Fruit fly (Drosophila melanogaster) whole organism, embryonic: ENCODE results near the gene ksr.

Source experiments
- Adf1 ChIP-seq: fragments of 200-800 bp; sonication (Bioruptor generic); IDR thresholded peaks from 2 replicates; pipeline ENCODE4 v1.3.6; 2022; ENCODE audit warnings: missing biosample characterization, missing genetic modification characterization
- Bdp1 ChIP-seq: fragments of 200-800 bp; sonication (Bioruptor generic); optimal IDR thresholded peaks from 3 replicates; lab custom pipeline; 2016; ENCODE audit warnings: missing biosample characterization, missing genetic modification characterization
- CG10565 ChIP-seq: fragments of 200-800 bp; sonication (Bioruptor generic); optimal IDR thresholded peaks from 3 replicates; lab custom pipeline; 2016; ENCODE audit warnings: missing biosample characterization, mild to moderate bottlenecking, missing genetic modification characterization
- CG11247 ChIP-seq: fragments of 200-800 bp; sonication (Bioruptor generic); IDR thresholded peaks from 2 replicates; pipeline ENCODE4 v1.3.6; 2022; ENCODE audit warnings: missing biosample characterization, missing genetic modification characterization
- CG12071 ChIP-seq: fragments of 200-800 bp; sonication (Bioruptor generic); optimal IDR thresholded peaks from 3 replicates; lab custom pipeline; 2018; ENCODE audit warnings: missing biosample characterization, mild to moderate bottlenecking, missing genetic modification characterization
- CG12391 ChIP-seq: fragments of 200-800 bp; sonication (Bioruptor generic); optimal IDR thresholded peaks from 3 replicates; lab custom pipeline; 2018; ENCODE audit warnings: missing biosample characterization, mild to moderate bottlenecking, missing genetic modification characterization, moderate library complexity
- CG13424 ChIP-seq: fragments of 200-800 bp; sonication (Bioruptor generic); optimal IDR thresholded peaks from 2 replicates; lab custom pipeline; 2019; ENCODE audit warnings: missing biosample characterization, mild to moderate bottlenecking, missing genetic modification characterization, moderate library complexity
- CG15011 ChIP-seq: fragments of 200-800 bp; sonication (Bioruptor generic); optimal IDR thresholded peaks from 3 replicates; lab custom pipeline; 2018; ENCODE audit warnings: missing biosample characterization, mild to moderate bottlenecking, missing genetic modification characterization
- CG15696 ChIP-seq: fragments of 200-800 bp; sonication (Bioruptor generic); optimal IDR thresholded peaks from 2 replicates; lab custom pipeline; 2019; ENCODE audit warnings: missing biosample characterization, mild to moderate bottlenecking, missing genetic modification characterization, moderate library complexity
- CG16815 ChIP-seq: fragments of 200-800 bp; sonication (Bioruptor generic); optimal IDR thresholded peaks from 3 replicates; lab custom pipeline; 2017; ENCODE audit warnings: missing biosample characterization, mild to moderate bottlenecking, missing genetic modification characterization
- CG17912 ChIP-seq: fragments of 200-800 bp; sonication (Bioruptor generic); optimal IDR thresholded peaks from 2 replicates; lab custom pipeline; 2018; ENCODE audit warnings: missing biosample characterization, mild to moderate bottlenecking, missing genetic modification characterization
- CG2678 ChIP-seq: fragments of 200-800 bp; sonication (Bioruptor generic); optimal IDR thresholded peaks from 3 replicates; lab custom pipeline; 2019; ENCODE audit warnings: missing biosample characterization, mild to moderate bottlenecking, missing genetic modification characterization, moderate library complexity
- CG31365 ChIP-seq: fragments of 200-800 bp; sonication (Bioruptor generic); optimal IDR thresholded peaks from 2 replicates; lab custom pipeline; 2018; ENCODE audit warnings: missing biosample characterization, mild to moderate bottlenecking, missing genetic modification characterization
- CG3838 ChIP-seq: fragments of 200-800 bp; sonication (Bioruptor generic); optimal IDR thresholded peaks from 3 replicates; lab custom pipeline; 2016; ENCODE audit warnings: missing biosample characterization, missing genetic modification characterization
- CG4707 ChIP-seq: fragments of 200-800 bp; sonication (Bioruptor generic); optimal IDR thresholded peaks from 2 replicates; lab custom pipeline; 2018; ENCODE audit warnings: missing biosample characterization, mild to moderate bottlenecking, missing genetic modification characterization, moderate library complexity
- CG8089 ChIP-seq: fragments of 200-800 bp; sonication (Bioruptor generic); optimal IDR thresholded peaks from 3 replicates; lab custom pipeline; 2016; ENCODE audit warnings: missing biosample characterization, missing genetic modification characterization
- CG9215 ChIP-seq: fragments of 200-800 bp; sonication (Bioruptor generic); IDR thresholded peaks from 2 replicates; pipeline ENCODE4 v1.3.6; 2022; ENCODE audit warnings: missing biosample characterization, missing genetic modification characterization
- CG9437 ChIP-seq: fragments of 200-800 bp; sonication (Bioruptor generic); optimal IDR thresholded peaks from 2 replicates; lab custom pipeline; 2018; ENCODE audit warnings: missing biosample characterization, mild to moderate bottlenecking, missing genetic modification characterization
- Dad ChIP-seq: fragments of 200-800 bp; sonication (Bioruptor generic); optimal IDR thresholded peaks from 3 replicates; lab custom pipeline; 2016; ENCODE audit warnings: missing biosample characterization, missing genetic modification characterization
- Dll ChIP-seq: fragments of 200-800 bp; sonication (Bioruptor generic); IDR thresholded peaks from 4 replicates; pipeline ENCODE4 v1.3.6; 2022; ENCODE audit warnings: missing biosample characterization, missing genetic modification characterization; ENCODE audit not compliant: partially characterized antibody
- Fer1 ChIP-seq: fragments of 200-800 bp; sonication (Bioruptor generic); optimal IDR thresholded peaks from 2 replicates; lab custom pipeline; 2017; ENCODE audit warnings: missing biosample characterization, mild to moderate bottlenecking, missing genetic modification characterization
- H15 ChIP-seq: fragments of 200-800 bp; sonication (Bioruptor generic); IDR thresholded peaks from 3 replicates; pipeline ENCODE4 v1.3.6; 2022; ENCODE audit warnings: missing biosample characterization, missing genetic modification characterization
- Jarid2 ChIP-seq: fragments of 200-800 bp; sonication (Bioruptor generic); optimal IDR thresholded peaks from 3 replicates; lab custom pipeline; 2017; ENCODE audit warnings: mild to moderate bottlenecking, missing biosample characterization, missing genetic modification reagents, missing genetic modification characterization
- Lhr ChIP-seq: fragments of 200-800 bp; sonication (Bioruptor generic); optimal IDR thresholded peaks from 3 replicates; lab custom pipeline; 2017; ENCODE audit warnings: mild to moderate bottlenecking, missing biosample characterization, missing genetic modification reagents, missing genetic modification characterization
- Mad ChIP-seq: fragments of 200-800 bp; sonication (Bioruptor generic); optimal IDR thresholded peaks from 2 replicates; lab custom pipeline; 2016; ENCODE audit warnings: missing biosample characterization, missing genetic modification characterization
- Mes4 ChIP-seq: fragments of 200-800 bp; sonication (Bioruptor generic); optimal IDR thresholded peaks from 2 replicates; lab custom pipeline; 2016; ENCODE audit warnings: missing biosample characterization, missing genetic modification characterization
- NC2α ChIP-seq: fragments of 200-800 bp; sonication (Bioruptor generic); optimal IDR thresholded peaks from 2 replicates; lab custom pipeline; 2016; ENCODE audit warnings: missing biosample characterization, missing genetic modification characterization
- NFAT ChIP-seq: fragments of 200-800 bp; sonication (Bioruptor generic); IDR thresholded peaks from 2 replicates; pipeline ENCODE4 v1.3.6; 2022; ENCODE audit warnings: missing biosample characterization, missing genetic modification characterization
- Nf-YA ChIP-seq: fragments of 200-800 bp; sonication (Bioruptor generic); IDR thresholded peaks from 2 replicates; pipeline ENCODE4 v1.3.6; 2022; ENCODE audit warnings: missing biosample characterization, missing genetic modification characterization
- PHDP ChIP-seq: fragments of 200-800 bp; sonication (Bioruptor generic); optimal IDR thresholded peaks from 3 replicates; lab custom pipeline; 2018; ENCODE audit warnings: missing biosample characterization, mild to moderate bottlenecking, missing genetic modification characterization, moderate library complexity
- Six4 ChIP-seq: fragments of 200-800 bp; sonication (Bioruptor generic); optimal IDR thresholded peaks from 2 replicates; lab custom pipeline; 2016; ENCODE audit warnings: missing biosample characterization, missing genetic modification characterization
- ab ChIP-seq: fragments of 200-800 bp; sonication (Bioruptor generic); optimal IDR thresholded peaks from 2 replicates; lab custom pipeline; 2016; ENCODE audit warnings: missing biosample characterization, missing genetic modification characterization
- ato ChIP-seq: fragments of 200-800 bp; sonication (Bioruptor generic); IDR thresholded peaks from 2 replicates; pipeline ENCODE4 v1.3.6; 2022; ENCODE audit warnings: missing biosample characterization, missing genetic modification characterization; ENCODE audit not compliant: partially characterized antibody
- br ChIP-seq: fragments of >200 bp; optimal IDR thresholded peaks from 2 replicates; lab custom pipeline; 2017
- disco-r ChIP-seq: fragments of 200-800 bp; sonication (Bioruptor generic); optimal IDR thresholded peaks from 2 replicates; lab custom pipeline; 2016; ENCODE audit warnings: missing biosample characterization, missing genetic modification characterization
- dm ChIP-seq: fragments of 200-800 bp; sonication (Bioruptor generic); optimal IDR thresholded peaks from 3 replicates; lab custom pipeline; 2016; ENCODE audit warnings: missing biosample characterization, missing genetic modification characterization
- ewg ChIP-seq: fragments of 200-800 bp; sonication (Bioruptor generic); optimal IDR thresholded peaks from 3 replicates; lab custom pipeline; 2017; ENCODE audit warnings: mild to moderate bottlenecking, missing biosample characterization, missing genetic modification reagents, missing genetic modification characterization
- eyg ChIP-seq: fragments of 200-800 bp; sonication (Bioruptor generic); optimal IDR thresholded peaks from 3 replicates; lab custom pipeline; 2016; ENCODE audit warnings: missing biosample characterization, missing genetic modification characterization
- gsb-n ChIP-seq: fragments of 200-800 bp; sonication (Bioruptor generic); optimal IDR thresholded peaks from 3 replicates; lab custom pipeline; 2018; ENCODE audit warnings: missing biosample characterization, mild to moderate bottlenecking, missing genetic modification characterization
- hb ChIP-seq: fragments of 200-800 bp; sonication (Bioruptor generic); IDR thresholded peaks from 3 replicates; pipeline ENCODE4 v1.3.6; 2022; ENCODE audit warnings: missing biosample characterization, missing genetic modification characterization; ENCODE audit not compliant: partially characterized antibody
- hth ChIP-seq: fragments of >200 bp; optimal IDR thresholded peaks from 2 replicates; lab custom pipeline; 2017; ENCODE audit warnings: inconsistent platforms
- maf-S ChIP-seq: fragments of 200-800 bp; sonication (Bioruptor generic); optimal IDR thresholded peaks from 2 replicates; lab custom pipeline; 2016; ENCODE audit warnings: missing biosample characterization, missing genetic modification characterization
- nom ChIP-seq: fragments of 200-800 bp; sonication (Bioruptor generic); optimal IDR thresholded peaks from 2 replicates; lab custom pipeline; 2017; ENCODE audit warnings: missing biosample characterization, missing genetic modification characterization, mild to moderate bottlenecking, moderate library complexity, missing genetic modification reagents
- pfk ChIP-seq: fragments of 200-800 bp; sonication (Bioruptor generic); optimal IDR thresholded peaks from 2 replicates; lab custom pipeline; 2018; ENCODE audit warnings: missing biosample characterization, mild to moderate bottlenecking, missing genetic modification characterization, moderate library complexity
- phol ChIP-seq: fragments of 200-800 bp; sonication (Bioruptor generic); optimal IDR thresholded peaks from 3 replicates; lab custom pipeline; 2018; ENCODE audit warnings: missing biosample characterization, mild to moderate bottlenecking, missing genetic modification characterization, moderate library complexity
- pzg ChIP-seq: fragments of 200-800 bp; sonication (Bioruptor generic); optimal IDR thresholded peaks from 3 replicates; lab custom pipeline; 2018; ENCODE audit warnings: missing biosample characterization, mild to moderate bottlenecking, missing genetic modification characterization, moderate library complexity
- schlank ChIP-seq: fragments of 200-800 bp; sonication (Bioruptor generic); optimal IDR thresholded peaks from 2 replicates; lab custom pipeline; 2018; ENCODE audit warnings: missing biosample characterization, mild to moderate bottlenecking, missing genetic modification characterization
- sd ChIP-seq: fragments of 200-800 bp; sonication (Bioruptor generic); optimal IDR thresholded peaks from 3 replicates; lab custom pipeline; 2018; ENCODE audit warnings: missing biosample characterization, mild to moderate bottlenecking, missing genetic modification characterization, moderate library complexity
- sisA ChIP-seq: fragments of 200-800 bp; sonication (Bioruptor generic); IDR thresholded peaks from 2 replicates; pipeline ENCODE4 v1.3.6; 2022; ENCODE audit warnings: missing biosample characterization, missing genetic modification characterization
- tgo ChIP-seq: fragments of 200-800 bp; sonication (Bioruptor generic); IDR thresholded peaks from 3 replicates; pipeline ENCODE4 v1.3.6; 2022; ENCODE audit warnings: missing biosample characterization, missing genetic modification characterization
- wek ChIP-seq: fragments of 200-800 bp; sonication (Bioruptor generic); optimal IDR thresholded peaks from 3 replicates; lab custom pipeline; 2018; ENCODE audit warnings: missing biosample characterization, mild to moderate bottlenecking, missing genetic modification characterization, moderate library complexity

Gene ksr

dm6 chr3R:5483488-5484109, at the start of gene ksr (continued):
- TF ChIP-seq sisA (no peak), H15 (GFP tag; lab: Robert Waterston, UW) (no peak), CG31365 (tag; lab: Kevin White, UChicago) (no peak), Dll (GFP tag; lab: Robert Waterston, UW) (0 out of 4 replicates have a peak, but pooled peaks have one; percentile 18), CG4707 (no peak), ab (GFP tag; lab: Kevin White, UChicago) (no peak), dm (GFP tag; lab: Kevin White, UChicago) (no peak), gsb-n (tag; lab: Kevin White, UChicago) (no peak), Lhr (no peak), wek (GFP tag; lab: Kevin White, UChicago) (peak; percentile 90), Mad (GFP tag; lab: Kevin White, UChicago) (no peak), sd (tag; lab: Kevin White, UChicago) (no peak), Jarid2 (GFP tag; lab: Kevin White, UChicago) (peak; percentile 2), Fer1 (peak; percentile 28), hb (GFP tag; lab: Robert Waterston, UW) (0 out of 3 replicates have a peak, but pooled peaks have one; percentile 17), pfk (GFP tag; lab: Kevin White, UChicago) (no peak), hth (lab: Kevin White, UChicago) (no peak), PHDP (no peak), nom (GFP tag; lab: Kevin White, UChicago) (no peak), CG12391 (tag; lab: Kevin White, UChicago) (peak; percentile 60), br (lab: Kevin White, UChicago) (no peak), ato (GFP tag; lab: Robert Waterston, UW) (no peak), CG13424 (tag; lab: Kevin White, UChicago) (peak; percentile 33), CG10565 (GFP tag; lab: Kevin White, UChicago) (no peak), disco-r (GFP tag; lab: Kevin White, UChicago) (no peak), Adf1 (GFP tag; lab: Robert Waterston, UW) (no peak), CG16815 (GFP tag; lab: Kevin White, UChicago) (no peak), CG15011 (no peak), CG12071 (GFP tag; lab: Kevin White, UChicago) (no peak), pzg (GFP tag; lab: Kevin White, UChicago) (peak; percentile 48), CG9437 (no peak), ewg (GFP tag; lab: Kevin White, UChicago) (no peak), CG2678 (tag; lab: Kevin White, UChicago) (no peak), tgo (GFP tag; lab: Robert Waterston, UW) (peak; percentile 51; the same call in 1 of the 3 replicates), CG9215 (GFP tag; lab: Robert Waterston, UW) (no peak), CG3838 (GFP tag; lab: Kevin White, UChicago) (no peak), Bdp1 (GFP tag; lab: Kevin White, UChicago) (no peak), eyg (GFP tag; lab: Kevin White, UChicago) (no peak), CG8089 (GFP tag; lab: Kevin White, UChicago) (no peak), CG11247 (GFP tag; lab: Robert Waterston, UW) (no peak), schlank (tag; lab: Kevin White, UChicago) (no peak), Mes4 (GFP tag; lab: Kevin White, UChicago) (no peak), NFAT (no peak), phol (peak; percentile 43), NC2α (GFP tag; lab: Kevin White, UChicago) (no peak), CG17912 (GFP tag; lab: Kevin White, UChicago) (no peak), Dad (GFP tag; lab: Kevin White, UChicago) (no peak), Six4 (GFP tag; lab: Kevin White, UChicago) (no peak), Nf-YA (no peak), maf-S (no peak), CG15696 (tag; lab: Kevin White, UChicago) (no peak)
